Fruit fly (Drosophila melanogaster) whole organism: ENCODE measurements around the gene udt.

Experiments used
- psq ChIP-seq: fragments of >200 bp; optimal IDR thresholded peaks from 2 replicates; lab custom pipeline; 2017
- usp ChIP-seq: fragments of >200 bp; optimal IDR thresholded peaks from 2 replicates; lab custom pipeline; 2017; ENCODE audit warnings: missing biosample characterization, missing genetic modification characterization, mixed read lengths

- TF ChIP-seq usp (GFP tag; lab: Kevin White, UChicago), result no peak
- TF ChIP-seq psq, result no peak
Observed at dm6 chr3R:23789584-23789983, 26.5 kb upstream of the udt start.
